Fruit fly (Drosophila melanogaster) whole organism, embryonic: ENCODE measurements around the gene Ldsdh1.

ENCODE experiments used
- Awh ChIP-seq: fragments of 200-800 bp; sonication (Bioruptor generic); IDR thresholded peaks from 2 replicates; pipeline ENCODE4, ENCODE4 v1.3.6; 2022; ENCODE audit warnings: missing biosample characterization, missing genetic modification characterization
- CG10274 ChIP-seq: fragments of 200-800 bp; sonication (Bioruptor generic); optimal IDR thresholded peaks from 3 replicates; lab custom pipeline; 2017; ENCODE audit warnings: missing biosample characterization, mild to moderate bottlenecking, missing genetic modification characterization
- CG14441 ChIP-seq: fragments of 200-800 bp; sonication (Bioruptor generic); IDR thresholded peaks from 2 replicates; pipeline ENCODE4 v1.3.6; 2022; ENCODE audit warnings: missing biosample characterization, missing genetic modification characterization
- CG15514 ChIP-seq: fragments of 200-800 bp; sonication (Bioruptor generic); optimal IDR thresholded peaks from 3 replicates; lab custom pipeline; 2017; ENCODE audit warnings: missing biosample characterization, missing genetic modification characterization, mild to moderate bottlenecking, moderate library complexity, missing genetic modification reagents
- CG1603 ChIP-seq: fragments of 200-800 bp; sonication (Bioruptor generic); optimal IDR thresholded peaks from 2 replicates; lab custom pipeline; 2019; ENCODE audit warnings: missing biosample characterization, mild to moderate bottlenecking, missing genetic modification characterization, moderate library complexity
- CG17359 ChIP-seq: fragments of 200-800 bp; sonication (Bioruptor generic); optimal IDR thresholded peaks from 3 replicates; lab custom pipeline; 2018; ENCODE audit warnings: missing biosample characterization, mild to moderate bottlenecking, missing genetic modification characterization, moderate library complexity
- CG18619 ChIP-seq: fragments of 200-800 bp; sonication (Bioruptor generic); optimal IDR thresholded peaks from 3 replicates; lab custom pipeline; 2017; ENCODE audit warnings: missing biosample characterization, mild to moderate bottlenecking, missing genetic modification characterization
- CG30403 ChIP-seq: fragments of 200-800 bp; sonication (Bioruptor generic); optimal IDR thresholded peaks from 3 replicates; lab custom pipeline; 2016; ENCODE audit warnings: missing biosample characterization, missing genetic modification characterization
- CG3163 ChIP-seq: fragments of 200-800 bp; sonication (Bioruptor generic); optimal IDR thresholded peaks from 3 replicates; lab custom pipeline; 2016; ENCODE audit warnings: missing biosample characterization, missing genetic modification characterization
- CG32772 ChIP-seq: fragments of 200-800 bp; sonication (Bioruptor generic); IDR thresholded peaks from 2 replicates; pipeline ENCODE4 v1.3.6; 2022; ENCODE audit warnings: missing biosample characterization, missing genetic modification characterization
- CG3407 ChIP-seq: fragments of 200-800 bp; sonication (Bioruptor generic); optimal IDR thresholded peaks from 2 replicates; lab custom pipeline; 2018; ENCODE audit warnings: missing biosample characterization, mild to moderate bottlenecking, missing genetic modification characterization
- CG4404 ChIP-seq: fragments of 200-800 bp; sonication (Bioruptor generic); IDR thresholded peaks from 2 replicates; pipeline ENCODE4 v1.3.6; 2022; ENCODE audit warnings: missing biosample characterization, missing genetic modification characterization
- CG7987 ChIP-seq: fragments of 200-800 bp; sonication (Bioruptor generic); optimal IDR thresholded peaks from 2 replicates; lab custom pipeline; 2018; ENCODE audit warnings: missing biosample characterization, mild to moderate bottlenecking, missing genetic modification characterization, moderate library complexity
- CG8388 ChIP-seq: fragments of 200-800 bp; sonication (Bioruptor generic); optimal IDR thresholded peaks from 2 replicates; lab custom pipeline; 2019; ENCODE audit warnings: missing biosample characterization, mild to moderate bottlenecking, missing genetic modification characterization, moderate library complexity
- CG8924 ChIP-seq: fragments of 200-800 bp; optimal IDR thresholded peaks from 3 replicates; lab custom pipeline; 2019; ENCODE audit warnings: missing biosample characterization, mild to moderate bottlenecking, missing genetic modification characterization, moderate library complexity
- CG9932 ChIP-seq: fragments of 200-800 bp; sonication (Bioruptor generic); IDR thresholded peaks from 2 replicates; pipeline ENCODE4 v1.3.6; 2022; ENCODE audit warnings: missing biosample characterization, missing genetic modification characterization
- Deaf1 ChIP-seq: fragments of 200-800 bp; optimal IDR thresholded peaks from 3 replicates; lab custom pipeline; 2019; ENCODE audit warnings: missing biosample characterization, mild to moderate bottlenecking, missing genetic modification characterization, moderate library complexity
- Dek ChIP-seq: fragments of 200-800 bp; sonication (Bioruptor generic); optimal IDR thresholded peaks from 3 replicates; lab custom pipeline; 2019; ENCODE audit warnings: missing biosample characterization, mild to moderate bottlenecking, missing genetic modification characterization, moderate library complexity
- Doc3 ChIP-seq: fragments of 200-800 bp; sonication (Bioruptor generic); IDR thresholded peaks from 3 replicates; pipeline ENCODE4 v1.3.6; 2022; ENCODE audit warnings: missing biosample characterization, missing genetic modification characterization; ENCODE audit not compliant: partially characterized antibody
- Ets65A ChIP-seq: fragments of 200-800 bp; sonication (Bioruptor generic); peaks from one replicate; lab custom pipeline; 2016; ENCODE audit warnings: missing biosample characterization, missing genetic modification characterization
- H15 ChIP-seq: fragments of 200-800 bp; sonication (Bioruptor generic); IDR thresholded peaks from 3 replicates; pipeline ENCODE4 v1.3.6; 2022; ENCODE audit warnings: missing biosample characterization, missing genetic modification characterization
- HmgZ ChIP-seq: fragments of 200-800 bp; sonication (Bioruptor generic); optimal IDR thresholded peaks from 2 replicates; lab custom pipeline; 2018; ENCODE audit warnings: missing biosample characterization, mild to moderate bottlenecking, missing genetic modification characterization
- Lhr ChIP-seq: fragments of 200-800 bp; sonication (Bioruptor generic); optimal IDR thresholded peaks from 3 replicates; lab custom pipeline; 2017; ENCODE audit warnings: mild to moderate bottlenecking, missing biosample characterization, missing genetic modification reagents, missing genetic modification characterization
- Med ChIP-seq: fragments of 200-800 bp; sonication (Bioruptor generic); peaks from one replicate; lab custom pipeline; 2016; ENCODE audit warnings: missing biosample characterization, missing genetic modification characterization, mild to moderate bottlenecking, inconsistent platforms, moderate library complexity
- Myb ChIP-seq: fragments of 200-800 bp; sonication (Bioruptor generic); optimal IDR thresholded peaks from 2 replicates; lab custom pipeline; 2016; ENCODE audit warnings: missing biosample characterization, missing genetic modification characterization
- PHDP ChIP-seq: fragments of 200-800 bp; sonication (Bioruptor generic); optimal IDR thresholded peaks from 3 replicates; lab custom pipeline; 2018; ENCODE audit warnings: missing biosample characterization, mild to moderate bottlenecking, missing genetic modification characterization, moderate library complexity
- Pdp1 ChIP-seq, 2 experiments: fragments of 200-800 bp; sonication (Bioruptor generic); optimal IDR thresholded peaks; 3 replicates each; lab custom pipeline; 2016; ENCODE audit warnings: missing biosample characterization in 2 of 2, missing genetic modification characterization in 2 of 2, mild to moderate bottlenecking in 1 of 2, moderate library complexity in 1 of 2
- Rx ChIP-seq: fragments of 200-800 bp; sonication (Bioruptor generic); IDR thresholded peaks from 2 replicates; pipeline ENCODE4 v1.3.6; 2022; ENCODE audit warnings: missing biosample characterization, missing genetic modification characterization
- Side ChIP-seq: fragments of 200-800 bp; sonication (Bioruptor generic); optimal IDR thresholded peaks from 2 replicates; lab custom pipeline; 2016; ENCODE audit warnings: missing biosample characterization, missing genetic modification characterization
- Sox102F ChIP-seq: fragments of 200-800 bp; sonication (Bioruptor generic); optimal IDR thresholded peaks from 2 replicates; lab custom pipeline; 2018; ENCODE audit warnings: missing biosample characterization, mild to moderate bottlenecking, missing genetic modification characterization, moderate library complexity
- bab2 ChIP-seq: fragments of 200-800 bp; sonication (Bioruptor generic); optimal IDR thresholded peaks from 2 replicates; lab custom pipeline; 2016; ENCODE audit warnings: missing biosample characterization, missing genetic modification characterization
- br ChIP-seq: fragments of >200 bp; optimal IDR thresholded peaks from 2 replicates; lab custom pipeline; 2017
- chinmo ChIP-seq: fragments of 200-800 bp; sonication (Bioruptor generic); IDR thresholded peaks from 4 replicates; pipeline ENCODE4 v1.3.6; 2022; ENCODE audit warnings: missing biosample characterization, missing genetic modification characterization; ENCODE audit not compliant: partially characterized antibody
- da ChIP-seq: fragments of 200-800 bp; sonication (Bioruptor generic); optimal IDR thresholded peaks from 2 replicates; lab custom pipeline; 2016; ENCODE audit warnings: missing biosample characterization, missing genetic modification characterization
- danr ChIP-seq: fragments of 200-800 bp; sonication (Bioruptor generic); IDR thresholded peaks from 2 replicates; pipeline ENCODE4 v1.3.6; 2022; ENCODE audit warnings: missing biosample characterization, missing genetic modification characterization
- emc ChIP-seq: fragments of 200-800 bp; sonication (Bioruptor generic); optimal IDR thresholded peaks from 2 replicates; lab custom pipeline; 2016; ENCODE audit warnings: missing biosample characterization, missing genetic modification characterization
- ewg ChIP-seq: fragments of 200-800 bp; sonication (Bioruptor generic); optimal IDR thresholded peaks from 3 replicates; lab custom pipeline; 2017; ENCODE audit warnings: mild to moderate bottlenecking, missing biosample characterization, missing genetic modification reagents, missing genetic modification characterization
- fru ChIP-seq: fragments of >200 bp; optimal IDR thresholded peaks from 2 replicates; lab custom pipeline; 2017
- gem ChIP-seq: fragments of 200-800 bp; sonication (Bioruptor generic); optimal IDR thresholded peaks from 2 replicates; lab custom pipeline; 2019; ENCODE audit warnings: missing biosample characterization, mild to moderate bottlenecking, missing genetic modification characterization, moderate library complexity
- klu ChIP-seq: fragments of 200-800 bp; sonication (Bioruptor generic); IDR thresholded peaks from 2 replicates; pipeline ENCODE4 v1.3.6; 2022; ENCODE audit warnings: missing biosample characterization, missing genetic modification characterization
- mld ChIP-seq: fragments of 200-800 bp; sonication (Bioruptor generic); IDR thresholded peaks from 3 replicates; pipeline ENCODE4 v1.3.6; 2022; ENCODE audit warnings: missing biosample characterization, missing genetic modification characterization; ENCODE audit not compliant: partially characterized antibody
- nau ChIP-seq: fragments of 200-800 bp; sonication (Bioruptor generic); optimal IDR thresholded peaks from 3 replicates; lab custom pipeline; 2017; ENCODE audit warnings: missing biosample characterization, mild to moderate bottlenecking, missing genetic modification characterization, missing genetic modification reagents
- nerfin-2 ChIP-seq: fragments of 200-800 bp; sonication (Bioruptor generic); IDR thresholded peaks from 2 replicates; pipeline ENCODE4 v1.3.6; 2022; ENCODE audit warnings: missing biosample characterization, missing genetic modification characterization; ENCODE audit not compliant: partially characterized antibody
- nmo ChIP-seq: fragments of 200-800 bp; sonication (Bioruptor generic); optimal IDR thresholded peaks from 2 replicates; lab custom pipeline; 2018; ENCODE audit warnings: missing biosample characterization, mild to moderate bottlenecking, missing genetic modification characterization, moderate library complexity
- pnt ChIP-seq: fragments of 200-800 bp; sonication (Bioruptor generic); optimal IDR thresholded peaks from 3 replicates; lab custom pipeline; 2016; ENCODE audit warnings: missing biosample characterization, missing genetic modification characterization
- pros ChIP-seq: fragments of 200-800 bp; sonication (Bioruptor generic); optimal IDR thresholded peaks from 3 replicates; lab custom pipeline; 2019; ENCODE audit warnings: missing biosample characterization, mild to moderate bottlenecking, missing genetic modification characterization, moderate library complexity
- pzg ChIP-seq: fragments of 200-800 bp; sonication (Bioruptor generic); optimal IDR thresholded peaks from 3 replicates; lab custom pipeline; 2018; ENCODE audit warnings: missing biosample characterization, mild to moderate bottlenecking, missing genetic modification characterization, moderate library complexity
- sd ChIP-seq: fragments of 200-800 bp; sonication (Bioruptor generic); optimal IDR thresholded peaks from 3 replicates; lab custom pipeline; 2018; ENCODE audit warnings: missing biosample characterization, mild to moderate bottlenecking, missing genetic modification characterization, moderate library complexity
- stc ChIP-seq: fragments of 200-800 bp; sonication (Bioruptor generic); IDR thresholded peaks from 2 replicates; pipeline ENCODE4 v1.3.6; 2022; ENCODE audit warnings: missing biosample characterization, missing genetic modification characterization
- tna ChIP-seq: fragments of 200-800 bp; sonication (Bioruptor generic); IDR thresholded peaks from 2 replicates; pipeline ENCODE4 v1.3.6; 2022; ENCODE audit warnings: missing biosample characterization, missing genetic modification characterization; ENCODE audit not compliant: partially characterized antibody
- wek ChIP-seq: fragments of 200-800 bp; sonication (Bioruptor generic); optimal IDR thresholded peaks from 3 replicates; lab custom pipeline; 2018; ENCODE audit warnings: missing biosample characterization, mild to moderate bottlenecking, missing genetic modification characterization, moderate library complexity

Ldsdh1 gene

dm6 chrX:8058446-8058900, 22.9 kb downstream of the Ldsdh1 start (continued):
- TF ChIP-seq Doc3: no peak
- no peak for TF ChIP-seq CG9932
- no peak for TF ChIP-seq nerfin-2
- peak; percentile 10 for TF ChIP-seq CG18619 (GFP tag; lab: Kevin White, UChicago)
- peak; percentile 44 for TF ChIP-seq Deaf1 (tag; lab: Kevin White, UChicago)
- TF ChIP-seq Med (GFP tag; lab: Kevin White, UChicago): peak; percentile 84
- TF ChIP-seq CG14441 (GFP tag; lab: Robert Waterston, UW): 0 out of 2 replicates have a peak, but pooled peaks have one; percentile 29
- no peak for TF ChIP-seq Awh (GFP tag; lab: Robert Waterston, UW)
- no peak for TF ChIP-seq CG32772 (GFP tag; lab: Robert Waterston, UW)
- peak; percentile 7 for TF ChIP-seq wek
- no peak for TF ChIP-seq CG8388 (GFP tag; lab: Kevin White, UChicago)
- no peak for TF ChIP-seq danr (GFP tag; lab: Robert Waterston, UW)
- TF ChIP-seq chinmo (GFP tag; lab: Robert Waterston, UW): peak; percentile 99
- no peak for TF ChIP-seq CG3407 (GFP tag; lab: Kevin White, UChicago)
- no peak for TF ChIP-seq Ets65A (GFP tag; lab: Kevin White, UChicago)
- no peak for TF ChIP-seq nau (GFP tag; lab: Kevin White, UChicago)
- no peak for TF ChIP-seq br (lab: Kevin White, UChicago)
- no peak for TF ChIP-seq gem
- peak; percentile 14 for TF ChIP-seq pzg (GFP tag; lab: Kevin White, UChicago)
- TF ChIP-seq Side (GFP tag; lab: Kevin White, UChicago): no peak
- peak; percentile 73 for TF ChIP-seq CG8924
- TF ChIP-seq CG7987 (GFP tag; lab: Kevin White, UChicago): peak; percentile 40
- no peak for TF ChIP-seq PHDP (tag; lab: Kevin White, UChicago)
- TF ChIP-seq tna (GFP tag; lab: Robert Waterston, UW): no peak
- TF ChIP-seq Dek: no peak
- TF ChIP-seq CG17359 (tag; lab: Kevin White, UChicago): no peak
- no peak for TF ChIP-seq klu (GFP tag; lab: Robert Waterston, UW)
- TF ChIP-seq ewg (GFP tag; lab: Kevin White, UChicago): peak; percentile 22
- no peak for TF ChIP-seq Rx
- peak; percentile 25 for TF ChIP-seq CG15514
- no peak for TF ChIP-seq Sox102F (GFP tag; lab: Kevin White, UChicago)
- no peak for TF ChIP-seq CG10274 (GFP tag; lab: Kevin White, UChicago)
- TF ChIP-seq Lhr (GFP tag; lab: Kevin White, UChicago): no peak
- no peak for TF ChIP-seq Myb (GFP tag; lab: Kevin White, UChicago)
- TF ChIP-seq pros (GFP tag; lab: Kevin White, UChicago): peak; percentile 44
- no peak for TF ChIP-seq CG30403
- no peak for TF ChIP-seq mld (GFP tag; lab: Robert Waterston, UW)
- no peak for TF ChIP-seq HmgZ (tag; lab: Kevin White, UChicago)
- no peak for TF ChIP-seq pnt (GFP tag; lab: Kevin White, UChicago)
- TF ChIP-seq CG4404 (GFP tag; lab: Robert Waterston, UW): no peak
- peak in 1 of 2 experiments; percentile 87 for TF ChIP-seq Pdp1 (GFP tag; optimal IDR thresholded peaks at IDR 0.05; lab: Kevin White, UChicago)
- peak; percentile 20 for TF ChIP-seq nmo (GFP tag; lab: Kevin White, UChicago)
- TF ChIP-seq stc (GFP tag; lab: Robert Waterston, UW): 0 out of 2 replicates have a peak, but pooled peaks have one; percentile 18
- TF ChIP-seq fru (lab: Kevin White, UChicago): no peak
- peak; percentile 18 for TF ChIP-seq da (GFP tag; lab: Kevin White, UChicago)
- TF ChIP-seq emc (GFP tag; lab: Kevin White, UChicago): no peak
- peak; percentile 35 for TF ChIP-seq CG3163
- TF ChIP-seq sd (tag; lab: Kevin White, UChicago): peak; percentile 67
- peak; percentile 22 for TF ChIP-seq CG1603 (tag; lab: Kevin White, UChicago)
- no peak for TF ChIP-seq H15 (GFP tag; lab: Robert Waterston, UW)
- no peak for TF ChIP-seq bab2
